Worm (Caenorhabditis elegans) whole organism, late embryonic: ENCODE results near the gene K10D11.6.
A peak's percentile ranks its signal among the peaks of the same experiment; 100 is the strongest.

Source experiments
- C08G9.2 ChIP-seq: sonication (generic microtip); optimal IDR thresholded peaks from 2 replicates; lab custom pipeline; 2016; ENCODE audit warnings: mild to moderate bottlenecking, missing genetic modification characterization, moderate library complexity, missing compliant biosample characterization
- F13H6.1 ChIP-seq: sonication (generic microtip); optimal IDR thresholded peaks from 2 replicates; lab custom pipeline; 2016; ENCODE audit warnings: missing genetic modification characterization, missing compliant biosample characterization
- K09A11.1 ChIP-seq: sonication (generic microtip); optimal IDR thresholded peaks from 2 replicates; lab custom pipeline; 2017; ENCODE audit warnings: antibody characterized with exemption, mild to moderate bottlenecking, missing genetic modification characterization, missing compliant biosample characterization; ENCODE audit not compliant: insufficient read depth
- Y22D7AL.16 ChIP-seq: sonication (generic microtip); optimal IDR thresholded peaks from 2 replicates; lab custom pipeline; 2016; ENCODE audit warnings: missing genetic modification characterization, missing compliant biosample characterization
- ahr-1 ChIP-seq: sonication (generic microtip); optimal IDR thresholded peaks from 2 replicates; lab custom pipeline; 2016; ENCODE audit warnings: missing genetic modification characterization, missing compliant biosample characterization
- ama-1 ChIP-seq: fragments of 150-350 bp; optimal IDR thresholded peaks from 2 replicates; lab custom pipeline; 2014
- ceh-18 ChIP-seq: sonication (generic microtip); optimal IDR thresholded peaks from 2 replicates; lab custom pipeline; 2016; ENCODE audit warnings: missing genetic modification characterization, missing compliant biosample characterization
- ceh-19 ChIP-seq: fragments of 200-800 bp; sonication (Bioruptor generic); optimal IDR thresholded peaks from 2 replicates; lab custom pipeline; 2018; ENCODE audit warnings: mild to moderate bottlenecking, missing genetic modification characterization, missing compliant biosample characterization
- ceh-24 ChIP-seq: sonication (generic microtip); optimal IDR thresholded peaks from 2 replicates; lab custom pipeline; 2016; ENCODE audit warnings: mild to moderate bottlenecking, missing genetic modification characterization, missing compliant biosample characterization
- ceh-30 ChIP-seq: fragments of 150-350 bp; optimal IDR thresholded peaks from 2 replicates; lab custom pipeline; 2014; ENCODE audit warnings: missing biosample characterization, missing genetic modification characterization
- ceh-31 ChIP-seq: sonication (generic microtip); optimal IDR thresholded peaks from 2 replicates; lab custom pipeline; 2016; ENCODE audit warnings: missing genetic modification characterization, missing compliant biosample characterization
- ceh-34 ChIP-seq: sonication (generic microtip); optimal IDR thresholded peaks from 2 replicates; lab custom pipeline; 2016; ENCODE audit warnings: mild to moderate bottlenecking, missing genetic modification characterization, missing compliant biosample characterization
- ceh-9 ChIP-seq: sonication (generic microtip); optimal IDR thresholded peaks from 2 replicates; lab custom pipeline; 2016; ENCODE audit warnings: mild to moderate bottlenecking, missing genetic modification characterization, inconsistent platforms, missing compliant biosample characterization
- che-1 ChIP-seq: sonication (generic microtip); optimal IDR thresholded peaks from 2 replicates; lab custom pipeline; 2016; ENCODE audit warnings: mild to moderate bottlenecking, missing genetic modification characterization, missing compliant biosample characterization
- dmd-4 ChIP-seq: sonication (generic microtip); optimal IDR thresholded peaks from 2 replicates; lab custom pipeline; 2016; ENCODE audit warnings: borderline replicate concordance, missing genetic modification characterization, missing compliant biosample characterization
- dve-1 ChIP-seq: sonication (generic microtip); optimal IDR thresholded peaks from 2 replicates; lab custom pipeline; 2017; ENCODE audit warnings: antibody characterized with exemption, mild to moderate bottlenecking, missing genetic modification characterization, missing compliant biosample characterization
- elt-2 ChIP-seq: sonication (generic microtip); optimal IDR thresholded peaks from 2 replicates; lab custom pipeline; 2016; ENCODE audit warnings: missing genetic modification reagents, missing genetic modification characterization, missing compliant biosample characterization
- elt-4 ChIP-seq: sonication (generic microtip); optimal IDR thresholded peaks from 2 replicates; lab custom pipeline; 2016; ENCODE audit warnings: missing genetic modification characterization, missing compliant biosample characterization
- fax-1 ChIP-seq: sonication (generic microtip); optimal IDR thresholded peaks from 2 replicates; lab custom pipeline; 2016; ENCODE audit warnings: missing genotype, missing genetic modification characterization, missing compliant biosample characterization
- fkh-10 ChIP-seq: fragments of 150-350 bp; optimal IDR thresholded peaks from 2 replicates; lab custom pipeline; 2014; ENCODE audit warnings: missing biosample characterization, missing genetic modification reagents, missing genetic modification characterization
- fkh-6 ChIP-seq: sonication (generic microtip); optimal IDR thresholded peaks from 2 replicates; lab custom pipeline; 2016; ENCODE audit warnings: missing genetic modification characterization, missing compliant biosample characterization
- hlh-15 ChIP-seq: sonication (generic microtip); optimal IDR thresholded peaks from 2 replicates; lab custom pipeline; 2016; ENCODE audit warnings: missing genetic modification characterization, missing compliant biosample characterization
- hlh-30 ChIP-seq: sonication (generic microtip); optimal IDR thresholded peaks from 2 replicates; lab custom pipeline; 2017; ENCODE audit warnings: antibody characterized with exemption, missing genetic modification characterization, missing compliant biosample characterization; ENCODE audit not compliant: insufficient read depth
- hlh-6 ChIP-seq: sonication (generic microtip); optimal IDR thresholded peaks from 2 replicates; lab custom pipeline; 2016; ENCODE audit warnings: missing genotype, missing genetic modification characterization, missing compliant biosample characterization
- hlh-8 ChIP-seq: sonication (generic microtip); optimal IDR thresholded peaks from 2 replicates; lab custom pipeline; 2016; ENCODE audit warnings: missing genotype, missing genetic modification characterization, missing compliant biosample characterization
- lim-6 ChIP-seq: sonication (generic microtip); optimal IDR thresholded peaks from 2 replicates; lab custom pipeline; 2016; ENCODE audit warnings: missing genetic modification characterization, missing compliant biosample characterization
- lin-11 ChIP-seq: fragments of 200-800 bp; sonication (Bioruptor generic); optimal IDR thresholded peaks from 2 replicates; lab custom pipeline; 2018; ENCODE audit warnings: mild to moderate bottlenecking, missing genetic modification characterization, missing compliant biosample characterization
- nfya-1 ChIP-seq: sonication (generic microtip); optimal IDR thresholded peaks from 2 replicates; lab custom pipeline; 2017; ENCODE audit warnings: missing genetic modification characterization, mild to moderate bottlenecking, missing compliant biosample characterization, antibody characterized with exemption, moderate library complexity
- nhr-232 ChIP-seq: sonication (generic microtip); optimal IDR thresholded peaks from 2 replicates; lab custom pipeline; 2016; ENCODE audit warnings: missing genetic modification characterization, missing compliant biosample characterization
- npax-4 ChIP-seq: sonication (generic microtip); optimal IDR thresholded peaks from 2 replicates; lab custom pipeline; 2016; ENCODE audit warnings: missing genetic modification characterization, missing compliant biosample characterization
- pag-3 ChIP-seq: sonication (generic microtip); optimal IDR thresholded peaks from 2 replicates; lab custom pipeline; 2016; ENCODE audit warnings: missing compliant biosample characterization, missing genetic modification characterization, borderline replicate concordance
- pax-1 ChIP-seq: fragments of 150-350 bp; optimal IDR thresholded peaks from 2 replicates; lab custom pipeline; 2014; ENCODE audit warnings: missing biosample characterization, missing genetic modification characterization
- pqm-1 ChIP-seq: sonication (generic microtip); optimal IDR thresholded peaks from 2 replicates; lab custom pipeline; 2016; ENCODE audit warnings: missing genetic modification characterization, missing compliant biosample characterization
- pros-1 ChIP-seq: fragments of 150-350 bp; optimal IDR thresholded peaks from 2 replicates; lab custom pipeline; 2014; ENCODE audit warnings: missing biosample characterization, missing genetic modification reagents, missing genetic modification characterization
- sox-2 ChIP-seq: fragments of 200-800 bp; sonication (Bioruptor generic); IDR thresholded peaks from 2 replicates; pipeline ENCODE4 v1.3.6; 2022; ENCODE audit warnings: missing genetic modification reagents, missing genetic modification characterization, missing compliant biosample characterization
- sox-4 ChIP-seq: sonication (generic microtip); optimal IDR thresholded peaks from 2 replicates; lab custom pipeline; 2017; ENCODE audit warnings: mild to moderate bottlenecking, missing genetic modification characterization, inconsistent platforms, missing compliant biosample characterization
- tbx-2 ChIP-seq: sonication (generic microtip); optimal IDR thresholded peaks from 2 replicates; lab custom pipeline; 2016; ENCODE audit warnings: missing genetic modification characterization, missing compliant biosample characterization
- tbx-7 ChIP-seq: sonication (generic microtip); optimal IDR thresholded peaks from 2 replicates; lab custom pipeline; 2016; ENCODE audit warnings: missing genotype, missing genetic modification characterization, missing compliant biosample characterization
- ttx-3 ChIP-seq: sonication (generic microtip); optimal IDR thresholded peaks from 2 replicates; lab custom pipeline; 2016; ENCODE audit warnings: missing genetic modification reagents, missing genetic modification characterization, missing compliant biosample characterization
- unc-42 ChIP-seq: sonication (generic microtip); optimal IDR thresholded peaks from 2 replicates; lab custom pipeline; 2016; ENCODE audit warnings: missing genotype, missing genetic modification characterization, missing compliant biosample characterization
- unc-55 ChIP-seq: sonication (generic microtip); optimal IDR thresholded peaks from 2 replicates; lab custom pipeline; 2017; ENCODE audit warnings: missing biosample characterization, missing genetic modification reagents, missing genetic modification characterization
- unc-86 ChIP-seq: sonication (generic microtip); optimal IDR thresholded peaks from 2 replicates; lab custom pipeline; 2016; ENCODE audit warnings: missing genetic modification characterization, missing compliant biosample characterization
- zip-5 ChIP-seq: sonication (generic microtip); optimal IDR thresholded peaks from 2 replicates; lab custom pipeline; 2016; ENCODE audit warnings: missing genetic modification characterization, missing compliant biosample characterization
- ztf-16 ChIP-seq: sonication (generic microtip); optimal IDR thresholded peaks from 2 replicates; lab custom pipeline; 2017; ENCODE audit warnings: missing genetic modification characterization, missing compliant biosample characterization

Gene K10D11.6

DNA sequence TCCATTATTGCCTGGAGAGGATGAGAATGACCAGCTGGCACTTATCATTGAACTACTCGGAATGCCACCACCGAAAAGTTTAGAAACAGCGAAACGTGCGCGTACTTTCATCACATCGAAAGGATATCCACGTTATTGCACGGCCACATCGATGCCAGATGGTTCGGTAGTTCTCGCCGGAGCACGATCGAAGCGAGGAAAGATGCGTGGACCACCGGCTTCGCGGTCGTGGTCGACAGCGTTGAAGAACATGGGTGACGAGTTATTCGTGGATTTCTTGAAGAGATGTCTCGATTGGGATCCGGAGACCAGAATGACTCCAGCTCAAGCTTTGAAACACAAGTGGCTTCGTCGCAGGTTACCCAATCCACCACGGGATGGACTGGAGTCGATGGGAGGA lies 44.3 kb upstream of the K10D11.6 start:
- no peak for TF ChIP-seq elt-2
- no peak for TF ChIP-seq tbx-7 (tag; lab: Kevin White, UChicago)
- TF ChIP-seq ceh-31, result no peak
- no peak for TF ChIP-seq fax-1
- TF ChIP-seq F13H6.1 (tag; lab: Kevin White, UChicago), result no peak
- no peak for TF ChIP-seq ttx-3 (tag; lab: Kevin White, UChicago)
- TF ChIP-seq hlh-30 (tag; lab: Kevin White, UChicago), result no peak
- TF ChIP-seq elt-4, result no peak
- no peak for TF ChIP-seq ceh-18 (tag; lab: Kevin White, UChicago)
- no peak for TF ChIP-seq che-1 (tag; lab: Kevin White, UChicago)
- no peak for TF ChIP-seq unc-86 (tag; lab: Kevin White, UChicago)
- no peak for TF ChIP-seq npax-4
- no peak for TF ChIP-seq pros-1 (tag; lab: Kevin White, UChicago)
- TF ChIP-seq ceh-24, result no peak
- TF ChIP-seq fkh-10 (GFP tag; lab: Kevin White, UChicago), result no peak
- TF ChIP-seq fkh-6 (tag; lab: Kevin White, UChicago), result no peak
- no peak for TF ChIP-seq hlh-8
- no peak for TF ChIP-seq Y22D7AL.16 (tag; lab: Kevin White, UChicago)
- TF ChIP-seq pax-1, result no peak

DNA sequence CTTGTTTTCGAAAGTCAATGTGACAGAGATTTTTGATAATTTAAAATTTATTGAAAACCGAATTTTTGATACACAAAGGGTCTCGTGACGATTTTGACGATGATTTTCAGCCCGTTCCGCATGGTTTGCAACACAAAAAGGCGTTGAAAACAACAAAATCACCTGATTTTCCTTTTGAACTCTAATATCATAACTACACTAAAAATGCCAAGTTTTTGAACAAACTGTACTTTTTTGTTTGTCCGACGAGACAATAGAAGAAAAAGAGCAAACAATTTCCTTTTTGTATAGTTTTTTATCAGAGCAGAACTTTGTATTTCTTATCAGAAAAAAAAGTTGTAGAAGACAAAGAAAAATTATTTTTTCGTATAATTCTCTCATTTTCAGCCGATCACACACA lies 42.9 kb upstream of the K10D11.6 start:
- no peak for TF ChIP-seq zip-5 (tag; lab: Kevin White, UChicago)
- TF ChIP-seq ztf-16 (tag; lab: Kevin White, UChicago), result no peak
- no peak for TF ChIP-seq lin-11 (tag; lab: Kevin White, UChicago)
- no peak for TF ChIP-seq tbx-2
- no peak for TF ChIP-seq hlh-15
- TF ChIP-seq ceh-9 (tag; lab: Kevin White, UChicago), result no peak
- no peak for TF ChIP-seq npax-4
- TF ChIP-seq fkh-10 (GFP tag; lab: Kevin White, UChicago), result no peak
- no peak for TF ChIP-seq elt-2
- no peak for TF ChIP-seq hlh-6
- TF ChIP-seq pros-1 (tag; lab: Kevin White, UChicago), result no peak
- TF ChIP-seq, all 69 proteins: peak for 0

DNA sequence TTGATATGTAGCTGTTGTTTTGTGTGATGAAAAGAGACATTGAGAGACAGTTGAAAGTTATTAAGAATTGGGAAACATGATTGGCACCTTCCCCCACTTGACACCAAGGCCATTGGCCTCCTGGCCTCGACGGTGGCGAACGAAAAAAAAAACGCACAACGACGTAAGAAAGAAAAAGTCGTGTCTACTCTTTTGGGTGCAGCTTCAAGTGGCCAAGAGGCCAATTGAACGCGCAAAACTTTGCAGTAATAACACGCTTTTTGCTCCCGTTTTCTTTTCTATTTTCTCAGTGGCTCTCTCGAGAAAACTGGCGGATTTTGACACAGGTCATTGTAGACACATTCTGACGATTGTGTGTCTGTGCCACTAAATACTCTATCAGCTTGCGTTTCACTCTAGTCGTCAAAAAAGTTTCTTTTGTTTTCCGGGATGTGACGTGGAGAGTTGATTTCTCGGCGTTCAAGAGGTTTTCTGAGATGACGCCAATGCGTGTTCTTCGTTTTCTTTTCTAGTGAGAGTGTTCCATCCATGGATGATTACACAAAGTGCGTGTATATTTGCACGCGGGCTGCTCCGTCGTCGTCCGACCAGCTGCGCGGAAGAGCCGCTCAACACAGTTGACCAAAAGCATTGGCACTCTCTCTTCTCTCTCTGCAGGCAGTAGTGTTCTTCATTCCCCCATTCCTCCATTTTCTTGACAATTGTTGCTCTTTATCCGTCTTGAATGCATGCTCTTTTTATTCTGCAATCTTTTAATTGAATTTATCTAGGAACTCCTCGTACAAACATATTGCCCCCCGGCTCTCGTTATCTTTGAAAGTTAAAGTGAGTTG lies 41.4 kb upstream of the K10D11.6 start:
- TF ChIP-seq lin-11 (tag; lab: Kevin White, UChicago) (no peak), ama-1 (peak; percentile 19), hlh-6 (no peak), tbx-2 (peak; percentile 42), K09A11.1 (tag; lab: Kevin White, UChicago) (no peak), pax-1 (no peak), hlh-30 (tag; lab: Kevin White, UChicago) (no peak), ceh-19 (GFP tag; lab: Kevin White, UChicago) (no peak), che-1 (tag; lab: Kevin White, UChicago) (peak; percentile 3), elt-2 (peak; percentile 7), unc-42 (tag; lab: Kevin White, UChicago) (no peak), fkh-10 (GFP tag; lab: Kevin White, UChicago) (no peak), ceh-31 (peak; percentile 15)

DNA sequence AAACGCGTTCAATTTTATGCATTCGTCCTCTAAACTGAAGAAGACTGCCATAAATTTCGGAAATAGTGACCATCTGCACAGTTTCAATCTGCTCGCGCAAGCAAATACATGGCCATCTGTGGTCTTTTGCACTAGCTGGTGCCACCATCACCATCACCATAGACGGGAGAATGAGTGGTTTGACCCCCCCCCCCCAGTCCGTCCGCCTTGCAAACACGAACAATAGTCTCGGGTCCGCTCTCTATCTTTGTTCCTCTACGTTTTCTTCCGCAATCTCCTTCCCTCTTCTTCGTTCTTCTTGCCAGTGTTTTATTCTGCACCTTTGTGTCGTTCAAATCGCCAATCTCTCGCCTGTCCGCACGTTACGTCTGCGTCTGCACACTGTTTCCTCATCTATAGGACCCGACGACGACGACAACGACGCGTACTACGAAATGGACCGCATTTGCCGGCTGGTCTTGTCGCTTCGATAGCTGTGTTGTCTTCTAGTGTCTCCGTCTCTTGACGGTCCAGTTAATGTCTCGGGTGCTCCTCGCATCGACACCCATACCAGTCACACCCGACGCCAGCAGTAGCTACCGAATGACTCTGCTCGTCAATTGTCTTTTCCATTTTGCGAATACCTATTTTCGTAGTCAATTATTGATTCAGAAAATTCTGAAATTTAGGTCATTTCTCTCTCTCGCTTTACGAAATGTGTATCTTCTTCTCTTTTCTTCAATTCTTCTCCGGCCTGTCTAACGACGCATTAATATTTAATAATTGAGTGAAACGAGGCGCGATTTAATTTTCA lies 40.6 kb upstream of the K10D11.6 start:
- TF ChIP-seq ceh-34 (tag; lab: Kevin White, UChicago) (peak; percentile 41), tbx-2 (peak; percentile 35), nfya-1 (peak; percentile 47), ahr-1 (no peak), pqm-1 (tag; lab: Kevin White, UChicago) (no peak), unc-42 (tag; lab: Kevin White, UChicago) (peak; percentile 4), tbx-7 (tag; lab: Kevin White, UChicago) (no peak), lim-6 (tag; lab: Kevin White, UChicago) (no peak), dve-1 (tag; lab: Kevin White, UChicago) (peak; percentile 47), dmd-4 (no peak), nhr-232 (no peak), che-1 (tag; lab: Kevin White, UChicago) (peak; percentile 32), pag-3 (tag; lab: Kevin White, UChicago) (no peak), sox-2 (GFP tag; lab: Robert Waterston, UW) (peak; percentile 80), hlh-30 (tag; lab: Kevin White, UChicago) (peak; percentile 11), unc-55 (GFP tag; lab: Kevin White, UChicago) (peak; percentile 11), C08G9.2 (tag; lab: Kevin White, UChicago) (peak; percentile 33), ceh-30 (tag; lab: Kevin White, UChicago) (no peak), sox-4 (tag; lab: Kevin White, UChicago) (no peak), elt-2 (peak; percentile 1)
